Worm (Caenorhabditis elegans): ENCODE data around the gene D1054.9.

D1054.9 gene

ce11 chrV:10807862-10808327 is 17.0 kb upstream of the D1054.9 start, which contains the start of gene plrg-1 (continued):
- peak; percentile 59 for TF ChIP-seq efl-1 (GFP tag; optimal IDR thresholded peaks at IDR 0.05)
- peak in 1 of 3 experiments; percentile 76 for TF ChIP-seq lin-35 (GFP tag; optimal IDR thresholded peaks at IDR 0.05)
- peak; percentile 28 for TF ChIP-seq xnd-1 (tag; optimal IDR thresholded peaks at IDR 0.05)
- no peak for TF ChIP-seq dpff-1 (tag; optimal IDR thresholded peaks at IDR 0.05)
- TF ChIP-seq pbrm-1 (GFP tag; IDR thresholded peaks at IDR 0.05), result peak; percentile 94
- no peak for TF ChIP-seq mes-4 (tag; optimal IDR thresholded peaks at IDR 0.05)
- TF ChIP-seq fkh-3 (tag; optimal IDR thresholded peaks at IDR 0.05), result no peak
- TF ChIP-seq tlf-1 (GFP tag; optimal IDR thresholded peaks at IDR 0.05), result peak; percentile 85
- peak; percentile 73 for TF ChIP-seq snpc-3.4 (tag; optimal IDR thresholded peaks at IDR 0.05)
- TF ChIP-seq bed-1 (GFP tag; IDR thresholded peaks at IDR 0.05), result no peak
- TF ChIP-seq attf-6 (GFP tag; IDR thresholded peaks at IDR 0.05), result peak; percentile 68; the same call in 1 of the 2 replicates
- TF ChIP-seq madf-3 (GFP tag; IDR thresholded peaks at IDR 0.05), result peak; percentile 89
- TF ChIP-seq ztf-3 (GFP tag; optimal IDR thresholded peaks at IDR 0.05), result no peak
- peak; percentile 75 for TF ChIP-seq attf-3 (GFP tag; conservative IDR thresholded peaks at IDR 0.05)
- no peak for TF ChIP-seq ceh-58 (GFP tag; IDR thresholded peaks at IDR 0.05)
- TF ChIP-seq mcd-1 (GFP tag; IDR thresholded peaks at IDR 0.05), result peak; percentile 90
- peak; percentile 79; the same call in 1 of the 2 replicates for TF ChIP-seq Y95B8A.8 (GFP tag; IDR thresholded peaks at IDR 0.05)
- 0 out of 2 replicates have a peak, but pooled peaks have one; percentile 34 for TF ChIP-seq ceh-40 (GFP tag; IDR thresholded peaks at IDR 0.05)
- TF ChIP-seq T07F8.4 (tag; optimal IDR thresholded peaks at IDR 0.05), result peak; percentile 62
- no peak for TF ChIP-seq zim-3 (tag; optimal IDR thresholded peaks at IDR 0.05)
- peak; percentile 95 for TF ChIP-seq egl-44 (GFP tag; IDR thresholded peaks at IDR 0.05)
- TF ChIP-seq rpc-1 (optimal IDR thresholded peaks at IDR 0.05), result peak; percentile 47
- no peak for TF ChIP-seq rpc-1 (tag; optimal IDR thresholded peaks at IDR 0.05)
- peak; percentile 32 for TF ChIP-seq ztf-26 (tag; optimal IDR thresholded peaks at IDR 0.05)
- no peak for TF ChIP-seq F10E7.11 (tag; optimal IDR thresholded peaks at IDR 0.05)
- 0 out of 2 replicates have a peak, but pooled peaks have one; percentile 49 for TF ChIP-seq lag-1 (GFP tag; IDR thresholded peaks at IDR 0.05)
- peak; percentile 60; the same call in 1 of the 2 replicates for TF ChIP-seq egrh-3 (GFP tag; IDR thresholded peaks at IDR 0.05)
- no peak for TF ChIP-seq mxl-1 (tag; optimal IDR thresholded peaks at IDR 0.05)
- TF ChIP-seq ets-4 (GFP tag; optimal IDR thresholded peaks at IDR 0.05), result peak; percentile 66
- TF ChIP-seq cebp-1 (GFP tag; IDR thresholded peaks at IDR 0.05), result peak; percentile 99
- peak; percentile 99 for TF ChIP-seq cebp-1 (tag; optimal IDR thresholded peaks at IDR 0.05)
- TF ChIP-seq pha-4 (tag; optimal IDR thresholded peaks at IDR 0.05), result no peak
- TF ChIP-seq aptf-3 (GFP tag; IDR thresholded peaks at IDR 0.05), result no peak
- TF ChIP-seq ztf-18 (tag; optimal IDR thresholded peaks at IDR 0.05), result peak; percentile 73
- TF ChIP-seq hsf-1 (GFP tag; IDR thresholded peaks at IDR 0.05), result peak; percentile 78
- no peak for TF ChIP-seq sea-2 (GFP tag; IDR thresholded peaks at IDR 0.05)
- TF ChIP-seq B0261.1 (tag; optimal IDR thresholded peaks at IDR 0.05), result no peak
- TF ChIP-seq ekl-4 (GFP tag; IDR thresholded peaks at IDR 0.05), result peak; percentile 94
- peak; percentile 84 for TF ChIP-seq athp-1 (tag; optimal IDR thresholded peaks at IDR 0.05)
- no peak for TF ChIP-seq nhr-27 (tag; optimal IDR thresholded peaks at IDR 0.05)
- TF ChIP-seq mel-28 (tag; optimal IDR thresholded peaks at IDR 0.05; ENCODE audit: borderline replicate concordance), result peak; percentile 32
- TF ChIP-seq cebp-2 (GFP tag; IDR thresholded peaks at IDR 0.05), result 0 out of 2 replicates have a peak, but pooled peaks have one; percentile 74
- TF ChIP-seq ceh-27 (GFP tag; optimal IDR thresholded peaks at IDR 0.05), result peak; percentile 92
- TF ChIP-seq chd-7 (tag; optimal IDR thresholded peaks at IDR 0.05), result peak; percentile 74
- peak; percentile 84 for TF ChIP-seq lin-40 (tag; optimal IDR thresholded peaks at IDR 0.05)
- no peak for TF ChIP-seq F39B2.1 (GFP tag; IDR thresholded peaks at IDR 0.05)
- TF ChIP-seq K12H6.12 (tag; optimal IDR thresholded peaks at IDR 0.05), result peak; percentile 45
- peak; percentile 20 to 60 for TF ChIP-seq rec-8 (tag; optimal IDR thresholded peaks at IDR 0.05)
- peak; percentile 43 for TF ChIP-seq die-1 (tag; optimal IDR thresholded peaks at IDR 0.05)

Measured in whole organism, young adult.